Worm (Caenorhabditis elegans): ENCODE results near the gene ttr-32.

The ttr-32 gene

DNA sequence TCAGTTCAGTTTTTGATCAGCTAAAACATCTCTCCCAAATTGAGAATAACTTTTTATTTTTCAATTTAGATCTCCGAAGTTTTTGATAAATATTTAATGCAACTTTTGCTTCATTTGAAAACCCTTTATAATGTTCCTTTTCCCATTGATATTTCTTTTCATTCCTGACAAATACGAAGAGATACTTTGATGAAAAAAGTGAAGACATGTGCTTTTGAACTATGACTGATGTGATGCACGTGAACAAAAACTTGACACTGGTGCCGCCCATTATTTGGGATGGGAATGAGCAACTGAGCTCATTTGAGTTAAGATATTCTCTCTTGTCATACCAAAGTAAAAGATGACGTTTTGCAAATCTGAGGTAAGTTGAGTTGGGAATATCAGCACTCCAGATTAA is 50.0 kb downstream of the ttr-32 start, which contains the start of gene T04A6.1:
T04A6.1 (plus strand) TSS at position 301 of the 400 bp plus-strand sequence.
- TF ChIP-seq fkh-6 (tag; optimal IDR thresholded peaks at IDR 0.05) (no peak), pha-4 (tag; optimal IDR thresholded peaks at IDR 0.05) (no peak), nfya-1 (tag; optimal IDR thresholded peaks at IDR 0.05) (no peak), ceh-9 (tag; optimal IDR thresholded peaks at IDR 0.05) (no peak), Y22D7AL.16 (tag; optimal IDR thresholded peaks at IDR 0.05) (no peak), npax-4 (tag; optimal IDR thresholded peaks at IDR 0.05) (no peak), unc-3 (GFP tag; conservative IDR thresholded peaks at IDR 0.05) (no peak), unc-3 (tag; optimal IDR thresholded peaks at IDR 0.05) (no peak), ceh-31 (tag; optimal IDR thresholded peaks at IDR 0.05) (no peak), ceh-18 (tag; optimal IDR thresholded peaks at IDR 0.05) (no peak), che-1 (tag; optimal IDR thresholded peaks at IDR 0.05) (no peak), fkh-10 (GFP tag; optimal IDR thresholded peaks at IDR 0.05) (no peak), mec-3 (tag; optimal IDR thresholded peaks at IDR 0.05; ENCODE audit: borderline replicate concordance) (no peak), ceh-2 (tag; optimal IDR thresholded peaks at IDR 0.05) (no peak), dmd-4 (tag; optimal IDR thresholded peaks at IDR 0.05; ENCODE audit: borderline replicate concordance) (no peak), pax-1 (tag; optimal IDR thresholded peaks at IDR 0.05) (no peak)

All from whole organism, late embryonic.